Fruit fly (Drosophila melanogaster): ENCODE data around the gene trio.

Gene trio

dm6 chr3L:1023728-1024127, 10.9 kb downstream of the trio start:
- no peak for TF ChIP-seq noc (tag; optimal IDR thresholded peaks at IDR 0.05)

DNA sequence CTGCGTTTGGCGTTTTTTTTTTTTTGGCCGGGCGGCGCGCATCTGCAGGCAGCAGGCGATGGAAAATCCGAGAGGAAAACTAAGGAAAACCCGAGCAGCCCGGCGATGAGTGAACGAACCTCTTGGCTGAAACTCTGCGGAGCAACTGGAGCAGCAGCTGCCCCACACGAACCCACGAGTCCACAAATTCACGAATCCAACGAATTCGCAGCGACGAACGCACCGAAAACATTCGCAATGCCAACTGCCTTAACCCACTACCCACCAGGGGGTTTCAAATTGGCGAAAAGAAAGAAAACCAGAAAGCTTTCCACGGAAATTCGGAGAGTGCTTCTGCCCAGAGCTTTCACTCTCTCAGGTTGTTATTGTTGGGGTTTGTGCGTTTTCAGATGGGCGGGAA, 11.9 kb downstream of the trio start:
- peak; percentile 14 for TF ChIP-seq noc (tag; optimal IDR thresholded peaks at IDR 0.05)

dm6 chr3L:1022206-1022605, 12.5 kb downstream of the trio start:
- no peak for TF ChIP-seq noc (tag; optimal IDR thresholded peaks at IDR 0.05)

DNA sequence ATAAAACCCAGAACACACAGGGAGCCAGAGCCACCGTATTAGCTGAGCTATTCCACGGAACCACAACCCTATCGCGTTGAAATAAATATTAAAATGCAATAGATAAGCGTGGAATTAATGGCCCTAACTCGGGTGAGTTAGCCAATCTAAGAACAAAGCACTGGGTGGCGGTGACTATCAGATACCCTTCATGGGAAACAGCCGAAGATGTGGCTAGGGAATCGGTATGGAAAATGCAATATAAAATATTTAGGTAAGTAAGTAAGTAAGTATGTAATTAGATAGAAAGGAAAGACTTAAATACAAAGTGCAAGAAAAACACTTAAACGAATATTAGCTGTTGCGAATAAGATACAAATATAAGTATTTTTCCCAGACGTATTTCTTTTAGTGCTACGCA, 13.0 kb downstream of the trio start:
- TF ChIP-seq noc (tag; optimal IDR thresholded peaks at IDR 0.05): no peak

dm6 chr3L:1019876-1020275, 14.8 kb downstream of the trio start:
- TF ChIP-seq noc (tag; optimal IDR thresholded peaks at IDR 0.05): no peak

dm6 chr3L:1010969-1011368, 23.7 kb downstream of the trio start:
- no peak for TF ChIP-seq noc (tag; optimal IDR thresholded peaks at IDR 0.05)

DNA sequence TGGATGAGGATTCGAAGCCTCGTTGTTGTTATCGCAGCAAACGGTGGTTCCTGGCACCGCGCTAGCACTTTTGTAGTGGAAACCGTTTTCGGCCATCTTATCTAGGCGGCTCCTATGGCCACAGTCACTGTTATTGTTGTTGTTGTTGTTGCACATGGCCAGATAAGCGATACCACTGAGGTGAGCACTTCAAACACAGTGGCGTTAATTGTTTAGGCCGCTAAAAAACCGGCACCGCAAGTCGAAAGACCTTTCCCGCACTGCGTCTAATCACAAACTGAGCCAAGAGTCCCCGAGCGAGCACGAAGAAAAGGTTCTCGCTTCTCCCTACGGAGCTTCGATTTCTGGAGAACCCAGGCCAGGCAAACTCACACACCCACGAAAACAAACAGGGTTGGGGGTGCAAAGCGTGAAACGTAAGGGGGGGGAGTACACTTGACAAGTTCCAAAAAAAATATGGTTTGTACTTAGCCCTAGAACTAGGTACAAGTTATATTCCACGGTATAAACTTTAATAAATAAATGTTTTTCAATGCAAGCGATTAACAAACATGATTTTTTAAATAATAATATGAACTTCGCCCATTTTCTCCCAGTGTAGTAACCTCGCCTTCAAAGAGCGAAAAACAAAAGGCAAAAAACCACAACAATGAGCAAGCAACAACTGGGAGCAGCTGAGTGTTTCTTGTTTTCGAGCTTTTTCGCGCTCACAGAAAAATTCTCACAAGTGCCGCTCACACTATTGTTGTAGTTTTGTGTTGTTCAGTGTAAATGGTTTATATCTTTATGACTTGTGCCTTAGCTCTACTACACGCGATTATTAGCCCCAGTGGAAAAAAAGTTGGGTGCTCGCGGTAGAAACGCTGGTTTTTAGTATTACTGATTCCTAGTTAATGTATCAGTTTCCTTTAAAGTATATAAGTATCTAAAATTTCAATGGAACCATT, 26.9 kb downstream of the trio start:
- TF ChIP-seq noc (tag; optimal IDR thresholded peaks at IDR 0.05): peak; percentile 85

- TF ChIP-seq noc (tag; optimal IDR thresholded peaks at IDR 0.05): no peak
Measured at dm6 chr3L:1005859-1006258, 28.8 kb downstream of the trio start.

DNA sequence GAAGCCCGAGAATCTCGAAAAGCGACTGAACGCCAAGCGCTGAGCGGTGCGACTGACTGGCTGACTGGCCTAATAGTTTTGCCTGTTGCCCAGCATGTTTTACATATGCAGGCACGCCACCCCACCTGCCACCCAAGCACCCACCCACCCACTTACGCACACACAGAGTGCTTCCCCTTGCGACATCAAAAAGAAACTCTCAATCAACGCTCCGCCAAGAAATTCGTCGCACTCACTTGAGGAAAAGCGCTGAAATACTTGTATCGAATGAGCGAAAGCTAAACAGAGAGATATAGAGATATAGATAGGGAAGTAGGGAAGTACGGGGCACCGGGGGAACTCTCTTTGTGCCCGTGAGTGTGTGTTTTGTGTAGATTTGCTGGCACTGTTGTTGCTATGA, 34.1 kb downstream of the trio start:
- peak; percentile 49 for TF ChIP-seq noc (tag; optimal IDR thresholded peaks at IDR 0.05)

DNA sequence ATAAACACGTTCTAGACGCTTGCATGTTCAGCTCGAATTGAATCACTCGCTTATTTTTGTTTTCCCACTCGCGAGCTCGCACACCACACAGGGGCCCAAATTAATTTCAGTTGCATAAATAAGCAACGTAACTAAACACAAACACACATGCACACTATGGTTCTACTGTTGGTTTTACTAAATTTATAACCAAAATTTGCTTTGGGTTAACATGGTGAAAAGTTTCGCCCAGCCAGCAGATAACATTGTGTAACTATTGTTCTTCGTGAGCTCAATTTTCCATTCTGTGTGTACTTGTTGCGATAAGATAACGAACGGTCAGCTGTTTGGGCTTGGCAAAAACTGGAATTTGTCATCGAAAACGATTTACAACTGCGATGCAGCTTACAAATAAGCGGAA, 34.7 kb downstream of the trio start:
- TF ChIP-seq noc (tag; optimal IDR thresholded peaks at IDR 0.05): no peak

- no peak for TF ChIP-seq noc (tag; optimal IDR thresholded peaks at IDR 0.05)
Measured at dm6 chr3L:995685-996084, 39.0 kb downstream of the trio start.

- TF ChIP-seq noc (tag; optimal IDR thresholded peaks at IDR 0.05): no peak
Measured at dm6 chr3L:993709-994108, 41.0 kb downstream of the trio start, which contains the start of gene aln. Gene aln, plus strand, starts transcription at chr3L:993983.

DNA sequence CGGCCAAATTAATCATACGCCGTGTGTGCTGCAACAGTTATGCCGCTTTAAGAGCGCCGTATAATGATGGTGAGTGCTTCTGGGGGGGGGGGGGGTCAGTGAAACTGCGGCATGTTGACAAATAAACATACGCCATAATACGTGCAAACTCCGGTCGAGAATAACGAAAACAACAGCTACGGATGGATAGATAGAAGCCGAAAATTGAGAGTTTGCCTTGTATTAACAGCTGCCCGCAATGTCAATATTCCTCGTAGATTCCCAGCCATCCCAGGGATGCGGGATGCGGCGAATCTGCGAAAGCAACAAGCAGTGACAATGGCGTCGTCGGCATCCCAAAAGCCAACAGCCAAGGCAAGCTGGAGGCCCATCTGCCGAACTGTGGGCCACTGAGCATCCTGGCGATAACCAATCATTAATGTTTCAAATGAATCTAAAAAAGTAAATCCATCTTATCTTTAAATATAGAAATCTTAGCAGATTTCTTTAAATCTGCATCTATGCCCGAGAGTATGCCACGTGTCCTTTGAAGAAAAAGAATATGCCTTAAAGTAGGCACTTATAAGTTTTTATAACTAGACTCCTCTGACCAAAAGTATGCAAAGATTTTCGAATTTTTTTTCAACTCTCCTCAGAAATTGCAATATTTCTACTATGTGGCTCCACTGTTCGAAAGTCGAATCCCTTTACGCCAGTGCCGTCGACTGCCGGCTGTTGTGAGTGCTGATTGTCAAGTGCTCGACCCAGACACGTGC, 66.7 kb downstream of the trio start:
- TF ChIP-seq noc (tag; optimal IDR thresholded peaks at IDR 0.05): no peak

- TF ChIP-seq noc (tag; optimal IDR thresholded peaks at IDR 0.05): no peak
Measured at dm6 chr3L:964022-964421, 70.7 kb downstream of the trio start.

DNA sequence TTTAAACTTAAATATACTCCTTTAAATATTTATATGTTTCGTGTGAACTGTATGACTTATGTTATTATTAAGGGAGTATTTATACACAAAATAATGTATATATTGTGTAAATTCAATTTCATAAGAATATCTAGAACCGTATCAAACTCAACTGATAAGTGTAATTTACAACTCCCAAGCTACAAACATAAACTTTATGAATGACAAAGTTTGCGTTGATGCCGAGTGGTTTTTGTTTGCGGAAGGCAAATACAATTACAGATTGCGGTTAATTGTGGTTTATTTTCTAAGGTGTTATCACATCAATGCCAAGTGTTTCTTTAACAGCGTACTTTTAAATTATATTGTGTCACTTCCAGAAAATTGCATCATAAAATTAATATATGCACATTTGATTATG, 74.1 kb downstream of the trio start:
- peak; percentile 66 for TF ChIP-seq noc (tag; optimal IDR thresholded peaks at IDR 0.05)

DNA sequence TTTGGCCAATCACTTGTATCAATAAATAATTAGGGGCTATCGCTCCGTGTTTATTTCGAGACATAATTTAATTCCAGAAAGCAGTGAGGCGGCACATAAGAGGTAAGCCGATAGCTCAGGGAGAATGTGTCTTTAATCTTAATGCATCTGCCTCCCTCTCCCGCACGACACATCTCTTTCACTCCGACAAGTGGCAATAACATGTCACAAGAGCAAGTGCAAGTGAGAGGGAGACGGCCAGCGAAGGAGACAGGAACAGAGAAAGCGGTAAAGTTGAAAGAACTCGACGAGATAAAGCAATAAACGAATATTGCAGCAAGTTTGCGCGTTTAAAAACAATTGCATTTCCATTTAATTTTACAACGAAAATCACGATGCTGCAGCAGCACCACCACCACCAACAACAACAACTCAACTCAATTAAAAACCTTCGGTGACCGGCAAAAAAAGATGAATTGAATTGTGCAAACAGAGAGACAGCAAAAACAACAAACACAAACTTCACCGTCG, 74.8 kb downstream of the trio start:
- TF ChIP-seq noc (tag; optimal IDR thresholded peaks at IDR 0.05): no peak

All from whole organism, larva.